Fruit fly (Drosophila melanogaster): ENCODE data around the gene sens-2.
A peak's percentile ranks its signal among the peaks of the same experiment; 100 is the strongest.

Gene sens-2

dm6 chr2L:6797408-6797807 is 24.3 kb upstream of the sens-2 start:
- TF ChIP-seq CG8478 (optimal IDR thresholded peaks at IDR 0.05): no peak
- peak; percentile 80 to 98 for TF ChIP-seq CTCF (optimal IDR thresholded peaks at IDR 0.05)

DNA sequence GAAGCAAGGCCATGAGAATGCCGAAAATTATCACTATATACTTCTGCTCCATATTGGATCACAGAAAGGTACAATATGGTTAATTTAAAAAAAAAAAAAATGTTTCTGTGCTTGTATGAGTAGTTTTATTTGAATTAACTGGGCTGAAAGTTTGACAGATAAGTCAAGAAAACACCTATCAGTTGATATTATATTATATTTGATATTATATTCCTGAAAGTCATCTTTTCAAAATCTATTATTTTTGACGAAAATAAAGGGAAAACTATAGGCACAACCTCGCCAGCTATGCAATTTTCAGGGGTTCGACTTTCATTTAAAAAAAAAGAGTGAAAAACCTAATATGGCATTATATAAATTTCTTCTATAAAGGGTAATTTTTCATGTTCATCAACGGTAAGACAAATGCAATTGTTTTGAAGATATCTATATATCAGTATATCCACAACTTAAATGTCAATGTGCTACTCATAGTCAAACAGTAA is 22.9 kb upstream of the sens-2 start, which contains the start of the genes nrv2 and CG43610:
Gene nrv2 (minus strand): TSS at position 101 of the 485 bp plus-strand sequence.
Gene CG43610 (plus strand): TSS at position 435 of the 485 bp plus-strand sequence.
- TF ChIP-seq CG8478 (optimal IDR thresholded peaks at IDR 0.05): no peak
- TF ChIP-seq CTCF (optimal IDR thresholded peaks at IDR 0.05): no peak

- TF ChIP-seq CTCF (optimal IDR thresholded peaks at IDR 0.05): no peak
- no peak for TF ChIP-seq CG8478 (optimal IDR thresholded peaks at IDR 0.05)
Measured at dm6 chr2L:6799551-6799950, 22.2 kb upstream of the sens-2 start.

DNA sequence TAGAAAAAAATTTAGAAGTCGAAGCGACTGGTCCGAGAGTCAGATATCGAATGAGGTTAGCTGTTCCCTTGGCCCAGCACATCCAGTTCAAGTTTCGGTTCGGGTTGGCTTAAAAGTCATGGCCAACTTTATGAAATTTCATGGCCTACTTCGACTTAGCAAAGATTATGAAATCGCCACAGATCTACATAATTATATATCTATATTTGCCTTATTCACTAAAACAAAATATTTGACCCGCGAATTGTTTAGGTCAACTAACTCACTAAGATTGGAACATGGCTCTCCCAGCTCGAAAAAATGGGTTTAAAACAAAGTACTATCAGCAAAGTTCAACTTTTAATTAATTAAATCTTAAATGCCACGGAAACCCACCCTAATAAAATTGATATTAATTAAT is 20.9 kb upstream of the sens-2 start, which contains the start of gene CG17376:
Gene CG17376 (minus strand): TSS at position 101 of the 400 bp plus-strand sequence.
- TF ChIP-seq CG8478 (optimal IDR thresholded peaks at IDR 0.05) (no peak), CTCF (optimal IDR thresholded peaks at IDR 0.05) (no peak)

dm6 chr2L:6802740-6803139 is 19.0 kb upstream of the sens-2 start, which contains the start of the genes CG17377 and Daao2:
CG17377 (minus strand) TSS chr2L:6802840.
Daao2 (plus strand) TSS chr2L:6803011.
- TF ChIP-seq CTCF (optimal IDR thresholded peaks at IDR 0.05) (no peak), CG8478 (optimal IDR thresholded peaks at IDR 0.05) (no peak)

- TF ChIP-seq CTCF (optimal IDR thresholded peaks at IDR 0.05): no peak
- no peak for TF ChIP-seq CG8478 (optimal IDR thresholded peaks at IDR 0.05)
Measured at dm6 chr2L:6805783-6806182, 16.0 kb upstream of the sens-2 start, which contains the start of gene CG17375. CG17375 (minus strand) TSS chr2L:6805792.

- TF ChIP-seq CTCF (optimal IDR thresholded peaks at IDR 0.05): no peak
Measured at dm6 chr2L:6817493-6817892, 4.2 kb upstream of the sens-2 start.

- TF ChIP-seq CTCF (optimal IDR thresholded peaks at IDR 0.05) (no peak), CG8478 (optimal IDR thresholded peaks at IDR 0.05) (no peak)
Measured at dm6 chr2L:6818357-6818756, 3.4 kb upstream of the sens-2 start.

dm6 chr2L:6819230-6820049 is 2.3 kb upstream of the sens-2 start:
- TF ChIP-seq CTCF (optimal IDR thresholded peaks at IDR 0.05): no peak
- TF ChIP-seq CG8478 (optimal IDR thresholded peaks at IDR 0.05): no peak

DNA sequence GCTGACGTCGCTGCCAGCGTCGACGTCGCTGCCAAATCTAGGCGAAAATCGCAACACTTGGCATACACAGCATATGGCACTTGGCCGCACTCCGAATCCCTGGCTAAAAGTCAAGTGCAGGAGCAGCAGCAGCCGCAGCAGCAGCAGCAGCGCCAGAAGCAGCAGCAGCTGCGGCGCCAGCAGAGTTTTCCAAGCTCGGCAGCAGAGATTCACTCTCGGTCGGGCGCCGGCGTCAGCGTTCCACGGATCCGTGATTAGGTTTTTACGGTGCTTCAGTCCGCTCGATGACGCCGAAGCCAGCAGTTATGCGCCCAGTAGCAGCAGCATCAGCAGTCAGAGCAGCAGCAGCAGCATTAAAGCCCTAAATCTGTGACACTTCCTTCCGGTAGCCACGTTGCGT is 310 bp downstream of the sens-2 start:
- no peak for TF ChIP-seq CG8478 (optimal IDR thresholded peaks at IDR 0.05)
- no peak for TF ChIP-seq CTCF (optimal IDR thresholded peaks at IDR 0.05)

DNA sequence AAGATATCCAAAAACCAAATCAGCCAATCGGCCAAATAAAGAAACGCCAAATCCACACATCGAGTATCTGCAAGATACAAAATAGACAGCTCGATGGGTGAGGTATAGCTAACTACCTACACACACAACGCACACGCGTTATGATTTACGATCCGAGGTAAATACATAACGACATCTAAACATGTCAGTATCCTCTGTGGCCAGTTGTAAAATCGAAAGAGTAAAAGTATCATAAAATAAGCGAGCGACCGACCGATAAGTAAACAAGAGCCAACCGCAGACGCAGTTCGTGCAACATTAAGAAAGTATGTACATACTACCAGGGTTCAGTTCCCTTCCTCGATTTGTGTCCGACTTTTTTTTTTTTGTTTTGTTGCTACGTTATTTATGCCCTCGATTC is 4.6 kb downstream of the sens-2 start:
- no peak for TF ChIP-seq CTCF (optimal IDR thresholded peaks at IDR 0.05)
- TF ChIP-seq CG8478 (optimal IDR thresholded peaks at IDR 0.05): no peak

DNA sequence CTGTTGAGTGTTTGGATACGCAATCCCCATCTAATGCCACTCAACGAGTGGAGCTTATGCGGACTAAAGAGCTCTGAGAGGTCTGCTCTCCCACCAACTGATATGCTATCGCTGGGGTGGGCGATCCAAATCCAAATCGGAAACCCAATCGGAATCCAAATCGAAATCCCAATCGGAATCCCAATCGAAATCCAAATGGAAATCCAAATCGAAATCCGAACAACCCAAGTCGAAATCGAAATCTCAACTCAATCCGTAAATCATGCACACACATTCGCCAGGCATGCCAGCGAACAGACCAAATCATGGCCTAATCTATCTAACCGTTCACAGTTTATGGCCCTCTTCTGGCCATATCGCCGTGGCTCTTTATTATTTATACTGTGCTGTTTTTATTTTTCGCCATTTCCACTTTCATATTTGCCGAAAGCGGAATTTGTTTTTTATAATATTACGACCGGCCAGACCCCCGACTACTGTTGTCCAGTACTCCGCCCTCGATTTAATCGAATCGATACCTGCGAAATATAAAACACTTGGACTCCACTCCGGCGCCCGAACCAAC is 5.9 kb downstream of the sens-2 start:
- TF ChIP-seq CG8478 (optimal IDR thresholded peaks at IDR 0.05): no peak
- TF ChIP-seq CTCF (optimal IDR thresholded peaks at IDR 0.05): no peak

DNA sequence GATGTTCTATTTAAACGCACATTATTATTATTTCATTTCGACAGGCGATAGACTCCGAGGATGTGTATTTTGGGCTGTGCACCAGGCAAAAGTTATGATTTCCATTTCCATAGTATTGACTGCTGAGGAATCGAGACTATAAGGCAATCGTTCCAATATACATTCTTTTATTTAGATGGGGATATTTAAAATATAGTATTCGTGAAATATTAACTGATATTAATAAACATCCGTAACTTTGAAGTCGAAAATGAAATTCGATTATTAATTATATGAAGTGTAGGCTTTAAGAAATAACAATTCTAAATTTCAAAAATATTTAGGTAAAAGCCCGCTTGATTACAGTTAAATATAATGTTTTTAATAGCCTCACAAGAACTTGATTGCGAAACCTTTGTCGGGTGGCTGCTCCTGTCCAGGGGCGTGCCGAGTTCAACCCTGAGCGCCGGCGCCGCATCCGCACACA is 8.6 kb downstream of the sens-2 start:
- no peak for TF ChIP-seq CTCF (optimal IDR thresholded peaks at IDR 0.05)
- TF ChIP-seq CG8478 (optimal IDR thresholded peaks at IDR 0.05): no peak

DNA sequence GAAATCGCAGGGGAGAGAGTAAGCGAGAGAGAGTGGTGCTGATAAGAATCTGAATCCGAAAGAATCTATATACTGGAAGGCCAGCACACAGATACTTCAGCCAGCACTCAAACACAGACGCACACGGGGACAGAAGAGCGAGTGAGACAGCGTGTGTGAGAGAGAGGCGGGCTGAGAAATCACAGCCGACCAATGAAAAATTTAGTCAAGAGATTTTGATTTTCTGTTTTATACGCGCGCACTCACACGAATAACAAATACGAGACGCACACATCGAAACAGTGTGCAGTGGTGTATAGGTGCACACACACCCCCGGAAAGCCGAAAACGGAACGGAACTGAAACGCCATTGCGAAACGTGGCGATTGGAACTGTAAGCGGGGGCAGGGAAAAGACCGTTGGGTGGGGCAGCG is 11.9 kb downstream of the sens-2 start:
- no peak for TF ChIP-seq CTCF (optimal IDR thresholded peaks at IDR 0.05)
- no peak for TF ChIP-seq CG8478 (optimal IDR thresholded peaks at IDR 0.05)

- TF ChIP-seq CTCF (optimal IDR thresholded peaks at IDR 0.05): no peak
- TF ChIP-seq CG8478 (optimal IDR thresholded peaks at IDR 0.05): no peak
Measured at dm6 chr2L:6836114-6836513, 14.4 kb downstream of the sens-2 start.

DNA sequence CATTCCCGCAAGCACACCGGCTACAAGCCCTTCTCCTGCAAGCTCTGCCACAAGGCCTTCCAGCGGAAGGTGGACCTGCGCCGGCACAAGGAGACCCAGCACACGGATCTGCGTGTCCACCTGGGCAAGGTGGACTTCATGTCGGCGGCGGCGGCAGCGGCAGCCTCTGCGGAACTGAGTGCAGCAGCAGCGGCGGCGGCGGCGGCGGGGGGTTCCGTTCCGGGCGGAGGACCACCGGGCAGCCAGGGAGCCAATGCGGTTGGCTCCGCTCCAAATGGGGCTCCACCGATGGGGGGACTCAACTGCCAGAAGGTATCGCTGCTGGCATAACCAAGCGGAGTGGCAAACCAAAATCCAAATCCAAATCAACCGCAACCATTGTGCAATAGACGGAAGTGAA is 16.1 kb downstream of the sens-2 start:
- TF ChIP-seq CG8478 (optimal IDR thresholded peaks at IDR 0.05): no peak
- TF ChIP-seq CTCF (optimal IDR thresholded peaks at IDR 0.05): no peak
